Fruit fly (Drosophila melanogaster): ENCODE data around the gene CG31221.

The CG31221 gene

dm6 chr3R:19508388-19509185 lies 96.1 kb downstream of the CG31221 start:
- TF ChIP-seq EcR (GFP tag; optimal IDR thresholded peaks at IDR 0.05): no peak
- TF ChIP-seq CG8478 (optimal IDR thresholded peaks at IDR 0.05): no peak
- no peak for TF ChIP-seq usp (GFP tag; optimal IDR thresholded peaks at IDR 0.05)
- TF ChIP-seq psq (optimal IDR thresholded peaks at IDR 0.05): no peak
- TF ChIP-seq pan (optimal IDR thresholded peaks at IDR 0.05): no peak
- no peak for TF ChIP-seq Dll (optimal IDR thresholded peaks at IDR 0.05)

dm6 chr3R:19509186-19509522 lies 96.7 kb downstream of the CG31221 start:
- TF ChIP-seq Dll (optimal IDR thresholded peaks at IDR 0.05): no peak
- TF ChIP-seq pan (optimal IDR thresholded peaks at IDR 0.05): no peak
- no peak for TF ChIP-seq usp (GFP tag; optimal IDR thresholded peaks at IDR 0.05)
